Worm (Caenorhabditis elegans): ENCODE measurements around the gene pax-1.

DNA sequence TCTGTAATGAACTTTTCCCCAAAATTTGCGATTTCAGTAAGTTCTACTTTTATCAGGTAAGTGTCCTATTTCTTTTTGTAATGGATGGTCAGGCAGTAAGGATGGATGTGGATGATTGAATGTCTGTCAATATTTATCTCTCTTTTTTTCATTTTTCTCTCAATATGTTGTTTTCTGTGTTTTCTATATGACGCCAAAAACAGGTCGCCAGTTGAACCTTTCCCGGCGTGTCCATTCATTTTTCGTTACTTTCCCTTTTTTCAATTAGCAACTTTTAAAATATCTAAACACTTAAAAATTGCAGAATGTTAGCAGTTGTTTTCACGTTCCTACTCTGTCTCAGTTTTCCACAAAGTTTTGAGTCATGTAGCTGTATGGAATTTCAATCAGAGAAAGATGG, 17.8 kb upstream of the pax-1 start, which contains the start of gene timp-1:
- no peak for TF ChIP-seq flt-1 (GFP tag; IDR thresholded peaks at IDR 0.05)
- TF ChIP-seq cog-1 (tag; optimal IDR thresholded peaks at IDR 0.05), result no peak
- TF ChIP-seq med-1 (GFP tag; optimal IDR thresholded peaks at IDR 0.05; ENCODE audit: insufficient read depth), result no peak
- TF ChIP-seq klf-2 (GFP tag; conservative IDR thresholded peaks at IDR 0.05), result no peak
- no peak for TF ChIP-seq ztf-23 (GFP tag; IDR thresholded peaks at IDR 0.05)
- TF ChIP-seq ztf-29 (GFP tag; IDR thresholded peaks at IDR 0.05), result no peak
- no peak for TF ChIP-seq tab-1 (GFP tag; IDR thresholded peaks at IDR 0.05)
- no peak for TF ChIP-seq T22C8.4 (GFP tag; IDR thresholded peaks at IDR 0.05)
- TF ChIP-seq ref-1 (GFP tag; conservative IDR thresholded peaks at IDR 0.05), result no peak

Data from whole organism, midembryonic.